Worm (Caenorhabditis elegans) whole organism, L1 larva: ENCODE measurements around the gene col-185.

Experiments
- ces-1 ChIP-seq: fragments of 150-350 bp; optimal IDR thresholded peaks from 2 replicates; lab custom pipeline; 2014; ENCODE audit warnings: missing biosample characterization, missing genetic modification reagents, missing genetic modification characterization
- fos-1 ChIP-seq: fragments of 150-350 bp; optimal IDR thresholded peaks from 2 replicates; lab custom pipeline; 2014; ENCODE audit warnings: missing biosample characterization, missing genetic modification characterization
- lin-13 ChIP-seq: fragments of 150-350 bp; optimal IDR thresholded peaks from 2 replicates; lab custom pipeline; 2014; ENCODE audit warnings: missing biosample characterization, missing genetic modification reagents, missing genetic modification characterization
- nhr-90 ChIP-seq: sonication (generic microtip); optimal IDR thresholded peaks from 2 replicates; lab custom pipeline; 2016; ENCODE audit warnings: mild to moderate bottlenecking, missing genetic modification characterization, missing compliant biosample characterization; ENCODE audit not compliant: poor library complexity
- unc-130 ChIP-seq: fragments of 150-350 bp; optimal IDR thresholded peaks from 2 replicates; lab custom pipeline; 2017; ENCODE audit warnings: missing biosample characterization, missing genetic modification characterization, inconsistent platforms
- unc-62 ChIP-seq: fragments of 150-350 bp; optimal IDR thresholded peaks from 2 replicates; lab custom pipeline; 2014; ENCODE audit warnings: missing biosample characterization, missing genetic modification reagents, missing genetic modification characterization

- TF ChIP-seq fos-1: no peak
- no peak for TF ChIP-seq unc-62 (GFP tag; lab: Kevin White, UChicago)
- no peak for TF ChIP-seq unc-130 (tag; lab: Kevin White, UChicago)
- TF ChIP-seq ces-1: no peak
- no peak for TF ChIP-seq lin-13 (GFP tag; lab: Kevin White, UChicago)
- TF ChIP-seq nhr-90: no peak
Measured at ce11 chrX:13481704-13482103, 29.2 kb downstream of the col-185 start, which contains the start of gene srd-50.
